Worm (Caenorhabditis elegans): ENCODE data around the gene C25F9.9.

C25F9.9 gene

ce11 chrV:19455650-19456049 is 39.2 kb downstream of the C25F9.9 start, which contains the start of the genes Y43F8B.13 and Y43F8B.14:
Gene Y43F8B.13, plus strand, starts transcription at chrV:19455950.
Gene Y43F8B.14, minus strand, starts transcription at chrV:19455971.
- TF ChIP-seq flt-1 (GFP tag; IDR thresholded peaks at IDR 0.05) = no peak
- no peak for TF ChIP-seq tra-4 (tag; optimal IDR thresholded peaks at IDR 0.05)
- no peak for TF ChIP-seq hnd-1 (tag; optimal IDR thresholded peaks at IDR 0.05)
- no peak for TF ChIP-seq sea-1 (GFP tag; conservative IDR thresholded peaks at IDR 0.05)
- no peak for TF ChIP-seq hmbx-1 (tag; optimal IDR thresholded peaks at IDR 0.05)
- TF ChIP-seq tbx-11 (GFP tag; IDR thresholded peaks at IDR 0.05) = no peak
- TF ChIP-seq ama-1 (optimal IDR thresholded peaks at IDR 0.05) = no peak
- no peak for TF ChIP-seq pes-1 (GFP tag; IDR thresholded peaks at IDR 0.05)
- no peak for TF ChIP-seq tbx-37 (GFP tag; conservative IDR thresholded peaks at IDR 0.05)
- TF ChIP-seq ceh-13 (GFP tag; optimal IDR thresholded peaks at IDR 0.05) = no peak
- TF ChIP-seq B0310.2 (tag; optimal IDR thresholded peaks at IDR 0.05) = no peak

- TF ChIP-seq aly-1 (tag; optimal IDR thresholded peaks at IDR 0.05) (no peak), ceh-13 (GFP tag; optimal IDR thresholded peaks at IDR 0.05) (no peak), hmg-4 (GFP tag; optimal IDR thresholded peaks at IDR 0.05) (no peak), ets-7 (tag; optimal IDR thresholded peaks at IDR 0.05) (no peak), tra-4 (tag; optimal IDR thresholded peaks at IDR 0.05) (no peak), tbx-11 (GFP tag; IDR thresholded peaks at IDR 0.05) (no peak), hmbx-1 (tag; optimal IDR thresholded peaks at IDR 0.05) (no peak), B0310.2 (tag; optimal IDR thresholded peaks at IDR 0.05) (no peak), scrt-1 (GFP tag; IDR thresholded peaks at IDR 0.05) (no peak)
Measured at ce11 chrV:19457120-19457519, 40.7 kb downstream of the C25F9.9 start, which contains the start of gene Y43F8B.24. Gene Y43F8B.24, plus strand, starts transcription at chrV:19457420.

DNA sequence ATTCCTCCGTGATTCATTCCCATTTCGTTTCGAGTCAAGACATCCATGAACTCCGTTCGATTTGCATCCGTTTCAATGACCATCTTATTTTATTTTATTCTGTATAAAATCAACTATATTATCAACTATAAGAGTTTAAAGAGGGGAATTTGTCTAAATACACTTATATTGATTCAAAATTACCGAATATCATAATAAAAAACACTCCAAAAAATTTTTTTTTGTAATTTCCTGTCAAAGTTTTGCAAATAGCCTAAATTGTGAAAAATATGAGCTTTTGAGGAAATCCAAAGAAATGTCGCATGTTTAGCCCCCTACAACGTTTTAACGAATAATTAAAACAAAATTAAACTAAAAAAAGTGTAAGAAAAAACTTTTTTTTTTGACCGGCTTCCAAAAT is 45.6 kb downstream of the C25F9.9 start, which contains the start of gene Y43F8B.15:
Gene Y43F8B.15 (minus strand): TSS at position 101 of the 400 bp plus-strand sequence.
- TF ChIP-seq hmbx-1 (tag; optimal IDR thresholded peaks at IDR 0.05) (no peak), scrt-1 (GFP tag; IDR thresholded peaks at IDR 0.05) (no peak), hnd-1 (tag; optimal IDR thresholded peaks at IDR 0.05) (no peak), pes-1 (GFP tag; IDR thresholded peaks at IDR 0.05) (no peak)

- no peak for TF ChIP-seq tbx-11 (GFP tag; IDR thresholded peaks at IDR 0.05)
- no peak for TF ChIP-seq ets-7 (tag; optimal IDR thresholded peaks at IDR 0.05)
- no peak for TF ChIP-seq aly-1 (tag; optimal IDR thresholded peaks at IDR 0.05)
- no peak for TF ChIP-seq F13C5.2 (tag; optimal IDR thresholded peaks at IDR 0.05)
- TF ChIP-seq ceh-13 (GFP tag; optimal IDR thresholded peaks at IDR 0.05) = no peak
- TF ChIP-seq sea-1 (GFP tag; conservative IDR thresholded peaks at IDR 0.05) = no peak
- no peak for TF ChIP-seq tbx-37 (GFP tag; conservative IDR thresholded peaks at IDR 0.05)
- no peak for TF ChIP-seq hmg-4 (GFP tag; optimal IDR thresholded peaks at IDR 0.05)
- no peak for TF ChIP-seq B0310.2 (tag; optimal IDR thresholded peaks at IDR 0.05)
Measured at ce11 chrV:19462612-19463011, 46.2 kb downstream of the C25F9.9 start, which contains the start of gene Y43F8B.25. Gene Y43F8B.25, plus strand, starts transcription at chrV:19462912.

DNA sequence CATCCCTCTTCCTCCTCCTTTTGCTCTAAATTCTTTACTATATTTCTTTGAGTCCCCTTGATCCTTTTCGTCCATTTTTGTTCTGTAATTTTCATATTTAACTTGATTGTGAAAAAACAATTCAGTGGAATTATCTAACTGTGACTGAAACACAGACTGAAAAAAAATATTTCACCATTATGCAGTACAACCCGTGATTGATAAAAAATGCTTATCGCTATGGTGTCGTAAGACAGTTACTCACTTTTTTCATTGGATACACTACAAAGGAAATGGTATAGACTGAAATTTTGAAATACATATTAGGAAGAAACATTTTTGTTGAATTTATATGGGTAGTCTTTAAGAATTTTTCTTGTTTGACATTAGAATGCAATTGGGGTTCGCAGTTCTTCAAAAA is 51.2 kb downstream of the C25F9.9 start, which contains the start of gene Y43F8B.23:
Gene Y43F8B.23 (minus strand): TSS at position 75 of the 400 bp plus-strand sequence.
- TF ChIP-seq flt-1 (GFP tag; IDR thresholded peaks at IDR 0.05) = no peak
- no peak for TF ChIP-seq hmbx-1 (tag; optimal IDR thresholded peaks at IDR 0.05)
- TF ChIP-seq tbx-37 (GFP tag; conservative IDR thresholded peaks at IDR 0.05) = no peak
- no peak for TF ChIP-seq aly-1 (tag; optimal IDR thresholded peaks at IDR 0.05)
- TF ChIP-seq pes-1 (GFP tag; IDR thresholded peaks at IDR 0.05) = no peak
- TF ChIP-seq hmg-4 (GFP tag; optimal IDR thresholded peaks at IDR 0.05) = no peak
- no peak for TF ChIP-seq ceh-36 (tag; optimal IDR thresholded peaks at IDR 0.05)
- TF ChIP-seq tbx-11 (GFP tag; IDR thresholded peaks at IDR 0.05) = no peak
- TF ChIP-seq sea-1 (GFP tag; conservative IDR thresholded peaks at IDR 0.05) = no peak
- no peak for TF ChIP-seq ceh-13 (GFP tag; optimal IDR thresholded peaks at IDR 0.05)
- no peak for TF ChIP-seq ets-7 (tag; optimal IDR thresholded peaks at IDR 0.05)
- TF ChIP-seq F13C5.2 (tag; optimal IDR thresholded peaks at IDR 0.05) = no peak
- TF ChIP-seq scrt-1 (GFP tag; IDR thresholded peaks at IDR 0.05) = no peak
- TF ChIP-seq ama-1 (optimal IDR thresholded peaks at IDR 0.05) = no peak
- TF ChIP-seq hnd-1 (tag; optimal IDR thresholded peaks at IDR 0.05) = no peak
- no peak for TF ChIP-seq B0310.2 (tag; optimal IDR thresholded peaks at IDR 0.05)

Measured in whole organism, early embryonic.